Worm (Caenorhabditis elegans): ENCODE results near the gene asna-1.

DNA sequence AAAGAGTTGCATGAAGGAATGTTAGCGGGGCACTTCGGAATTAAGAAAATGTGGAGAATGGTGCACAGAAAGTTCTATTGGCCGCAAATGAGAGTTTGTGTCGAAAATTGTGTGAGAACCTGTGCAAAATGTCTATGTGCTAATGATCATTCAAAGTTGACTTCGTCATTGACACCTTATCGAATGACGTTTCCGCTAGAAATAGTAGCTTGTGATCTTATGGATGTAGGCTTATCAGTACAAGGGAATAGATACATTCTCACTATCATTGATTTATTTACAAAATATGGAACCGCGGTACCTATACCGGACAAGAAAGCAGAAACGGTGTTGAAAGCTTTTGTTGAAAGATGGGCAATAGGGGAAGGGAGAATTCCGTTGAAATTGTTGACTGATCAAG lies 36.4 kb upstream of the asna-1 start:
- TF ChIP-seq mxl-3 (GFP tag; optimal IDR thresholded peaks at IDR 0.05) (no peak), hlh-30 (tag; optimal IDR thresholded peaks at IDR 0.05; ENCODE audit: insufficient read depth) (no peak), R02D3.7 (tag; optimal IDR thresholded peaks at IDR 0.05) (no peak), ama-1 (optimal IDR thresholded peaks at IDR 0.05) (no peak), lin-13 (GFP tag; optimal IDR thresholded peaks at IDR 0.05) (no peak), dpl-1 (GFP tag; optimal IDR thresholded peaks at IDR 0.05) (no peak), snpc-4 (tag; optimal IDR thresholded peaks at IDR 0.05) (no peak), F44E2.7 (GFP tag; IDR thresholded peaks at IDR 0.05) (no peak), lim-7 (GFP tag; IDR thresholded peaks at IDR 0.05) (no peak)

Data from whole organism, L4 larva.